Fruit fly (Drosophila melanogaster): Measurements from ENCODE around the gene Mzt1.

DNA sequence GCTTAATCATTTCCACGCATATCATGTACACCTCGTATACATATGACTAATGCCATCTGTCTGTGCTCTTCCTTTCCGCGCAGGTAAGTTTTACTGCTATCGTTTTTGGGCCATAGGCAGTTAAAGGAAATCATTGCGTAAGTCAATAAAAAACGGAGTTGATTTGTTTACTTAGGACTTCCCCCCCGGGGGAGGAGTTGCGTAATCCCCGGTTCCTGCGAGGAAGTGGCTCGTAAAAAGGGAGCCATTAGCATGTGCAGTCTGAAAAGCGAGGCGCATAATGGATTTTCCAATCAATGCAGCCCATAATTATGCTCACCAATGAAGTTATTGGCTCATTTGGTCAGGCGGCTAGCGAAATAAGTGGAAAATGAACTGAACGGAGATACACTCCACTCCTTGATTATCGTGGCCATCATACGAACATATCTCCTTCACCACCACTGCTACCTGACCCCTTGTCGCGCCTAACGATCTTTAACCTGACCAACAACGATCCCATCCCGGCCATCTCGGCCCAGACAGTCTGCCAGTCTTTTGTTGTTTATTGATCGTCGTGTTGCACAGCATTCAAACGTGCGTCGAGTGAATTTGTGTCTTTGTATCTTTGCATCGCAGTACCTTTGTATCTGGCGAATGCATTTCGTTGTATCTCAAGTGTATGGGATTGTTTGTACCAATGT lies 3.6 kb upstream of the Mzt1 start:
- TF ChIP-seq psq (optimal IDR thresholded peaks at IDR 0.05) (no peak), ttk (optimal IDR thresholded peaks at IDR 0.05) (no peak), h (optimal IDR thresholded peaks at IDR 0.05) (no peak), Sin3A (optimal IDR thresholded peaks at IDR 0.05) (no peak)

Measured in Kc167 (cell line).